Worm (Caenorhabditis elegans) whole organism, midembryonic: ENCODE measurements around the gene fem-1.

Experiments used
- T22C8.4 ChIP-seq: fragments of 200-800 bp; sonication (Bioruptor generic); IDR thresholded peaks from 2 replicates; pipeline ENCODE4 v1.3.6; 2022; ENCODE audit warnings: missing genetic modification characterization, missing compliant biosample characterization
- cog-1 ChIP-seq: sonication (generic microtip); optimal IDR thresholded peaks from 2 replicates; lab custom pipeline; 2016; ENCODE audit warnings: missing genetic modification characterization, missing compliant biosample characterization
- flt-1 ChIP-seq: fragments of 200-800 bp; sonication (Bioruptor generic); IDR thresholded peaks from 2 replicates; pipeline ENCODE4 v1.3.6; 2022; ENCODE audit warnings: missing genetic modification characterization, missing compliant biosample characterization
- klf-2 ChIP-seq: fragments of 200-800 bp; sonication (Bioruptor generic); conservative IDR thresholded peaks from 2 replicates; pipeline ENCODE4 v1.3.6; 2022; ENCODE audit warnings: missing genetic modification reagents, missing genetic modification characterization, missing compliant biosample characterization
- med-1 ChIP-seq: sonication (generic microtip); optimal IDR thresholded peaks from 2 replicates; lab custom pipeline; 2017; ENCODE audit warnings: missing genetic modification characterization, mild to moderate bottlenecking, missing compliant biosample characterization, antibody characterized with exemption, missing genetic modification reagents; ENCODE audit not compliant: insufficient read depth
- ref-1 ChIP-seq: fragments of 200-800 bp; sonication (Bioruptor generic); conservative IDR thresholded peaks from 2 replicates; pipeline ENCODE4 v1.3.6; 2022; ENCODE audit warnings: missing genetic modification reagents, missing genetic modification characterization, missing compliant biosample characterization
- tab-1 ChIP-seq: fragments of 200-800 bp; sonication (Bioruptor generic); IDR thresholded peaks from 2 replicates; pipeline ENCODE4 v1.3.6; 2022; ENCODE audit warnings: missing genetic modification characterization, missing compliant biosample characterization
- ztf-23 ChIP-seq: fragments of 200-800 bp; sonication (Bioruptor generic); IDR thresholded peaks from 2 replicates; pipeline ENCODE4 v1.3.6; 2022; ENCODE audit warnings: missing genetic modification reagents, missing genetic modification characterization, missing compliant biosample characterization
- ztf-29 ChIP-seq: fragments of 200-800 bp; sonication (Bioruptor generic); IDR thresholded peaks from 2 replicates; pipeline ENCODE4 v1.3.6; 2022; ENCODE audit warnings: missing genetic modification reagents, missing genetic modification characterization, missing compliant biosample characterization

- TF ChIP-seq cog-1 (tag; lab: Kevin White, UChicago) (no peak), tab-1 (no peak), flt-1 (GFP tag; lab: Robert Waterston, UW) (no peak), T22C8.4 (no peak), klf-2 (GFP tag; lab: Robert Waterston, UW) (no peak), ztf-23 (GFP tag; lab: Robert Waterston, UW) (no peak), med-1 (GFP tag; lab: Kevin White, UChicago) (no peak), ztf-29 (GFP tag; lab: Robert Waterston, UW) (no peak), ref-1 (no peak)
Measured at ce11 chrIV:5563280-5563679, 25.5 kb upstream of the fem-1 start.
